Fruit fly (Drosophila melanogaster): ENCODE measurements around the gene rdgA.

rdgA gene

DNA sequence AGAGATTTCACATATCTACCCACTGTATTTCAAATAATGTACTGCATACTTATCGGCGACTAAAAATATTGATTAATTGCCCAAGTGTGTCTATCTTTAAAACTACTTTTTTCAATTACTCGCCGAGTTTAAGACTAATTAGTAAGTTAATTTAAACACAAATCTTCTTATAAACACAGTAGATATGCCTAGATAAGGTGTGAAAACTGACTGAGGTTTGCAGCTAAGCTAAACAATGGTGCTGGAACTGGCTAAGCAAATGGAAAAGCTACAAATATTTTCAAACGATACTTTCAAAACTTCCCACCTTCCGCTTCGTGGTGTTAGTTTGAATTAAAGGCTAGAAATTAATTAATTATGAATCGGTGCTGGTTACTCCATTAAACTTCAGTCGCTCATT lies 134.0 kb downstream of the rdgA start:
- no peak for TF ChIP-seq noc (tag; optimal IDR thresholded peaks at IDR 0.05)

DNA sequence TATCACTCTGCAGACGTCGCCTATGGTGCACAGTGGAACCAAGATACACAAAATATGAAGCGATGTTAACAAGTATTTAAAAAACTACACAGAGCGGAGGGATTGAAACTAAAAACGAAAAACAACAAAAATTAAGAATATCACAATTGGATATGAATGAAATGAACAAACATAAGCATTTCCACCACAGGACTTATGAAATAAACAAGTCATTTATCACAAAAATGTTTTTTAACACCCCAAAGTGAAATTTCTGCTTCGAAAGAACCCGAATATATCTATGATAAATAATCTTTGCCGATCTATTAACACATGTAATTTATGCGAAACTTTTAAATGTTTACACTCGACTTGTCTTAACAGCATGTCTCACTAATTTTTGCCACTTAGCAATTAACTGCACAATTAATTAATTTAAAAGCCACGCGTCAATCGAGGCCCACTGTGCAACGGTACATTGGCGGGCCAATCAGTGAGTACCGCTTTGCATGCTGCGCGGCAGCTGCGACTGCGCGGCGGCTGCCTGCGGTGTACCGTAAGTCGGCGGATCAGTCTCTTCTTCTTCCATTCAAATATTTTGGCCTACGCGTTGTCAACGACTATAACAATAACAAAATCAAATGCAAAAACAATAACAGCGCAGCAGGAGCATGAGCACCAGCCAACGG lies 135.1 kb downstream of the rdgA start:
- TF ChIP-seq noc (tag; optimal IDR thresholded peaks at IDR 0.05) = no peak

DNA sequence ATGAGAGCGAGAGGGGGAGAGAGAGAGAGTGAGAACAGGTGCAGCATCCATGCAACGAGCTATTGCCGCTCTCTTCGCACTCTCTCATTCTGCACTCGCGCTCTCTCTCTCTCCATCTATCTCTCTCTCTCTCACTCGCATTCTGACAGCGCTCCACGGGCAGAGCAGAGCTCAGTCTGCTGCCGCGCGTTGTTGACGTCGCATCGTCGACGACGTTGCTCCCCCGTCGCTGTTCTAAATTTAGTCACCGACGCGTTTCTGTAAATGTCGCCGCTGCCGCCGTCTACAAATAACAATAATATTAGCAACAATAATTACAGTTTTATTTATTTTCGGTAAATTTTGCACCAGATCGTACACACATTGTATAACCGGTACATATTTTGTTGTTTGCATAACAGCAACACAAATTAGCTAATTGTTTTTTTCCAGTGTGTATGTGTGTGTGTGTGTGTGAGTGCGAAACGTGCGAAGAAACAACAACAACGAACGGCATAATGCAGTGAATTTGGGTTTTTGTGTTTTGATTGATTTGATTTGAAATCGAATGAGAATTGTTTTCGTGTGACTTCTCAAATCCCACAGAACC lies 135.7 kb downstream of the rdgA start:
- TF ChIP-seq noc (tag; optimal IDR thresholded peaks at IDR 0.05) = no peak

DNA sequence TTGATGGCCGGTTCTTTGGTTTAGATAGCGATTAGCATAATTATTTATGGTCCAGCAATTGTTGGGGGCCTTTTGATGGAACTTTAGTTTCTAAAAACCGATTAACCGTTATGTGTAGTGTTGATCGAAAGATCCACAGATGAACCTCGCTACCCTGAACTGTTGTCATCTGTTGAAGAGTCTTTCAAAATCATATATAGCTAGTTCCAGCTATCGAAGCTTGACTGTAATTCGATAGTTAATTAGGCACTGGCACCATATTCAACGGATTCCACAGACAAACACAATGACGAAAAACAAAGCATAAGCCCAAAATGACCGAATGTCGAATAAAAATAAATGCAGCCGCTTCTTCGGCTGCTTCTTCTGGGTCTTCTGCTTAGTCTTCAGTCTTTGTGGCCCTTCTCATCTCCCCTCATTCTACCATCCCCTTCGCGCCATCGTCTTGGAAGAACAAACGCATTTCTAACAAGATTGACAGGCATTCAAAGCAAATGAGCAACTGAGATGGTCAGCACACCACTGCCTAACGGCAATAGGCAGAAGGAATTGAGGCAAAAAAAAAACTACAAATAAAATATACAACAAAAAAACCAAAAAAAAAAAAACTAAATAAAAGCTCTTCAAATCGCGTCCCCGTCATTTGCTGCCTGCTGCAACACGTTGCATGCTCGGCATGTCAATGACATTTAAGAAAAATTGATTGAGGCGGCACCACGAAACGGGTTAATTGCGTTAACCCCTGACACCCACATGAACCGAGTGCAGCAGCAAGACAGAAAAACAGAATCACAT lies 137.0 kb downstream of the rdgA start:
- TF ChIP-seq noc (tag; optimal IDR thresholded peaks at IDR 0.05) = no peak

DNA sequence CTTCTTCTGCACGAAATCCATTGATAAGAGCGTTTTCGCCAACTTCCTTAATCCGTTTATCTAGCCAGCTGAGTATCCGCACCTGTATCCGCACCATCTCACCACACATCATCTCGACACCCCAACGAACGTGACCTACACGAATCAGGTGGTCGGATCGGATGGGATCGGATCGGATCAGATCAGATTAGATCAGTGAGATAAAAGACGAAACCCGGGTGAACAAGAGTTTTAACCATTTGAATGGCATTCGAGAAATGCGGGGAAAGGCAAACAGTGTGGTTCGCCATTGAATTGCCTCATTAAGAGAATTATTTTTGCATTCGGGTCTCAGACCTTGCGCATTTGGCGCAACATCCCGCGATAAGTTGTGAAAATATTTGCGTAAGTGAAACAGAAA lies 138.0 kb downstream of the rdgA start:
- no peak for TF ChIP-seq noc (tag; optimal IDR thresholded peaks at IDR 0.05)

DNA sequence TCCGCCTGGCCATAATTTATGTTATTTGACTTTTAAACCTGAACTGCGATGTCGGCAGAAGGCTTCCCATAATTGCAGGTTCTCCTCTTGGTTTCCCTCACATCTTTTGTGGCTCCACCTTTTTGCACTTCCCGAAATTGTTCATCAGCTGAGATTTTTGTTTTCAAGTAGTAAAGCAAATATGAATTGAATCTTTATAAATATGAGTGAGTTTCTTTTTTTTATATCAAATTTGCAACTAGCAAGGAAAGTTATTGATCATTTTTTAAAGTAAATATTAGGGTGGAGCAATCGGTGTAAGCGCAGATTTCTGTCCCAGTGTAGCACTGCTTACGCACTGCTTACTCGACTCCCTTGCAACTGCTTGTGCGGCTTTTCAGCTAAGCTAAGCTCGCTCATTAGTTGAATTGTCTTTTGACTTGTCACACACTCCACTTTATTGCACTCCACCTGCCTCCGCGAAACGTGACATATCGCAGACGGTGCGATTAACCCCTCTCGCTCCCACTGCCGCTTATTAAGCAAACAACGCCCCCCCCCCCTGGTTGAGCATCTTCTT lies 139.6 kb downstream of the rdgA start:
- no peak for TF ChIP-seq noc (tag; optimal IDR thresholded peaks at IDR 0.05)

DNA sequence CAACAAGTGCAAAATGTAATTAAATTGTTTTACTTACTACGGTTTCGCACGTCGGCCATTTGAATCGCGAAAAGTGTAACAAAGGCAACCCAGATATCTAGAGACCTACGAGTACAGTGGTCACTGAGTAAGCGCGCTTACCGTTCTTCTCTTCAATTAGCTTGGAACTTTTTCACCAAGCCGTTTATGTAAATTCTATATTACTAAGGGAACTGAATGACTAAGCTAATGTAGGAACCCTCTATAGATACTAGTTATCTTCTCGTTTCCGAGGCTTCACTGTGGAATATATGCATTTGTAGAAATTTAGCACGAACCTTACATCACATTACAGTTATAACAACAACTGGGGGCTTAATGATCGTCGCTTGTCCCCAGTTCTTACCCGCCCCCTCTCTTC lies 140.1 kb downstream of the rdgA start:
- no peak for TF ChIP-seq noc (tag; optimal IDR thresholded peaks at IDR 0.05)

DNA sequence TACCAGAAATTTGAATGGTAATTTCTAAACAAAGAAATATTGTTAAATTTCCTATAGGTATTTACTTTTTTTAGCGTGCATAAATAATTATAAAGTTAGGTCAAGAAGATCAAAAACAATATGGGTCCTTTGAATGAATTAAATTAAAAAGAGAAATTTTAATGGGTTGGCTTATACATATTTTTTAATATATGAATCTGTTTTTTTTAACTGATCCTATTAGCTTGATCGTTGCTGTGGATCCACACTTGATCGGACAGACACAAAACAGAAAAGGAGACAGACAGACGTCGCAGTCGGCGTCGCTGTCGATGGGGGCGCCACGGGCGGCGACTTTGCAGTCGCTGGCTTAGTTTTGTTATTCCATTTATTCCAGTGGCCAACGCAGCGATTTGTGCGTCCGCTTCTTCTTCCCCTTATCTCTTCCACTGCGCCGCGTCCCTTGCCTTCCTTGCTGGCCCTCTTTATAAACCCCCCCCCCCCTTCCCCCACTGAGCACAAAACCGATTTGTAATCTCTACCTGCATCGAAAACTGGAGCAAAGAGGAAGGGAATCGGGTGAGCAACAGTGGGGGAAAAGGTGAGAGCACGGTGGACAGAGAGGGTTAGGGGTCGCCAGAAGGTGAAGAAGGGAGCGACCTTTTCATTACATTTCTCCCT lies 141.0 kb downstream of the rdgA start:
- TF ChIP-seq noc (tag; optimal IDR thresholded peaks at IDR 0.05) = peak; percentile 21

DNA sequence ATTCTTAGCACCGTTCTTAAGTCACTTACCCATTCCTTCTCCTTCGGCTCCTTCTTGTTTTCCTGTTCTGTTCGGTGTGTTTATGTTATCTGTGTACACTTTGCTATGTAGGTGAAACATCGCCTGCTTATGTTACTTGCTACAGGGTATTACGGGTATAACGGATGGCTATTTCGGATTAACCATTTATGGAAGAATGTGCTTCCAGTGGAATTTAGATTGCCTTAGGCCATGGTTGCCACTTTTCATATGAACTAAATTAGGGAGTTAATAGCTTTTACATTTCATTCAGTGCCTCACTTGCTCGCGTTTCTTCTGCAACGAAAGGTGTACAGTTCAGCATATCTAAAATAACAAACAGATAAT lies 141.5 kb downstream of the rdgA start:
- TF ChIP-seq noc (tag; optimal IDR thresholded peaks at IDR 0.05) = no peak

DNA sequence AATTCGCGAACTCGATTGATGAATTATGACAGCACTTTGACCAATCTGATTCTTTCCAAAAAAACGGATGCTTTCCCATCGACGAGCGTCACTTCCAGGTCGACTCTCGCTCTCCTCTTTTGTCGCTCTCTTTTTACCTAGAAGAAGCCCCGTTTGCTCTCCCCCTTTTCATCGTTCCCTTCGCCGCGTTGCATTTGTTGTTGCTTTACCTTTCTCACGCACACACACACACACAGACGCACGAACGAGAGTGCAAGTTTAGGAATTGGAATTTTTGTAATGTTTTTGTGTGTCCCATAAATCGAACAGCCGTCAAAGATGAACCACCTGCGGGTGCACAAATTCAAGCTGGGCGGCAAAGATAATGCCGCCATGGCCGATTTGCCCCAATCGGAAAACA lies 142.1 kb downstream of the rdgA start:
- TF ChIP-seq noc (tag; optimal IDR thresholded peaks at IDR 0.05) = no peak

DNA sequence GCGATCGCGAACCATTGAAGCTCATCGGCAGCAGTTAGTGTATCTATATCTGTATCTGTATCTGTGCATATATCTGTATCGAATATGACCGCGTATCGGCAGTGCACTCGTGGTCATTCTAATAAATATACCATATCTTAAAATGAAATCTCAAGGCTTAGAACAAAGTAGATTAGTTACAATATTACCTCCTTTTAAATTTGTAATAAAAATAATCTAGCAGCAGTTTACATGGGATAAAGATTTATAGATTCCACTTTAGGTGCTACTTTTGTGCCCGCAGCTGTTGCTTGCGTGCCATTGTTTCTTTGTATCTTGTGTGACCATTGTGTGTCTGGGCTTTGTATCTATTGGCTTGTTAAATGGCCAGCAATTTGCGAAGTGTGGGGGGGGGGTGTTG lies 153.2 kb downstream of the rdgA start:
- TF ChIP-seq noc (tag; optimal IDR thresholded peaks at IDR 0.05) = peak; percentile 79

DNA sequence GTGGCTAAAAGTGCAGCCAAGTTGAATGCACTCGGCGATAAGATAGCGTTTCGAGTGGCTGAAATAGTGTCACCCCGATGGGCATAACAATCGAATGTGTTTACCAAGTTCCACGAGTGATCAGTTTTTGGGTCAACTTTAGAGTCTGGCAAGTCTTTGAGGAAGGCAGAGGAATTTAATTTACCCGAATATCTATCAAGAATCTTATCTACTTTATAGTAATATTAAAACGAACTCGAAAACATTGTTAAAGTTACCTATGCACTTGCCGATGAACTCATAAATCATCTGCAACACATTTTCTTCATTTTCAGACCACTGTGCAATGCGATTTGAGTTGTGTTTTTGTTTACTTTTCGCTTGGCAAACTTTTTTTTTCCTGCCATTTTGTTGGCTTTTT lies 154.4 kb downstream of the rdgA start:
- no peak for TF ChIP-seq noc (tag; optimal IDR thresholded peaks at IDR 0.05)

DNA sequence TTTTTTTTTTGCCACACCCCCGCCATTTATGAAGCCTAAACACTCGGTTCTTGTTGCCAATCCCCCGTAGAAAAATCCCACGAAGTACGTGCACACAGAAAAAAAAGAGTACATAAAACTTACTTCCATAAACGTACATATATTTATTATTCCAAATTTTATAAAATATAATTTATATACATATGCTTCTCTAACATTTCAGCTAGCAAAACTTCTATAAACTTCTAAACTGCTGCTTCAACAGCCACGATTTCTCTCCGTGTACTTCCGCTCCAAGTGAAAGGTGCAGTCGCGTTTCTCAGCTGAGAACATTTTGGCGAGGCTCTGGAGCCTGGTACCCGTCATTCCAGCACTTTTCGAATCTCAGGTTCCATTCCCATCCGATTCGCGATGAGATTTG lies 155.8 kb downstream of the rdgA start:
- TF ChIP-seq noc (tag; optimal IDR thresholded peaks at IDR 0.05) = peak; percentile 24

DNA sequence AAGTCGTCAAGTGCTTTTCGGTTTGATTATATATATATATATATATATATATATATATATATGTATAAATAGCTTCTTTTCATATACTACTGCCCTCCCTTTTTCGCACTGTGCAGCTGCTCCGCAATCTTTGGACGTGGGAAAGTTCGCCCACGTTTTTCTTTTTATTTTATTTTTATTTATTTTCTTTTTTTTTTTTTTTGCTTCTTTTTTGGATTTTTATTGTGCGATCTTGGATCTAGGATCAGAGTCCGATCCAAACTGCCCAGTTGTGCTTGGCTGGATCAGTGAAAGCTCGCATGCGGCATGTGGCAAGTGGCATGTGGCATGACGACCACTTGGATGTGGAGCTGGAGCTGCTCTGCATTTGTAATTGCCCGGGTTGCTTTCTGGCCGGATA lies 156.6 kb downstream of the rdgA start:
- TF ChIP-seq noc (tag; optimal IDR thresholded peaks at IDR 0.05) = no peak

DNA sequence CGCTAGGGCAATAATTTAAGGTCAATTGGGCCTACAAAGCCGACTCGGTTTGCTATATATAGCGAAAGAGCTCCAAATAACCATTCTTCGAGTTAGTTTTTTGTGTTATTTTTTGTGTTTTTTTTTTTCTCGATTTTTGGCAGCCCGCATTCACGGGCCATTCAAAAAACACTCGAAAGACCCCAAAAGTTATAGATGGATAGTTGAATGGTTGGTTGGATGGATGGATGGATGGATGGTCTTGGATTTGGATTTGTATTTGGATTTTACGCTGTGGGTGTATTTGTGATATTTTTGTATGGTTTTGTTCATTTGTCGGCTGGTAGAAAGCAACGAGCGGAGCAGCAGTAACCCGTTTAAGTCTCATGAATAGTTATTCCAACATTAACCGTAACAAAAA lies 157.2 kb downstream of the rdgA start:
- no peak for TF ChIP-seq noc (tag; optimal IDR thresholded peaks at IDR 0.05)

DNA sequence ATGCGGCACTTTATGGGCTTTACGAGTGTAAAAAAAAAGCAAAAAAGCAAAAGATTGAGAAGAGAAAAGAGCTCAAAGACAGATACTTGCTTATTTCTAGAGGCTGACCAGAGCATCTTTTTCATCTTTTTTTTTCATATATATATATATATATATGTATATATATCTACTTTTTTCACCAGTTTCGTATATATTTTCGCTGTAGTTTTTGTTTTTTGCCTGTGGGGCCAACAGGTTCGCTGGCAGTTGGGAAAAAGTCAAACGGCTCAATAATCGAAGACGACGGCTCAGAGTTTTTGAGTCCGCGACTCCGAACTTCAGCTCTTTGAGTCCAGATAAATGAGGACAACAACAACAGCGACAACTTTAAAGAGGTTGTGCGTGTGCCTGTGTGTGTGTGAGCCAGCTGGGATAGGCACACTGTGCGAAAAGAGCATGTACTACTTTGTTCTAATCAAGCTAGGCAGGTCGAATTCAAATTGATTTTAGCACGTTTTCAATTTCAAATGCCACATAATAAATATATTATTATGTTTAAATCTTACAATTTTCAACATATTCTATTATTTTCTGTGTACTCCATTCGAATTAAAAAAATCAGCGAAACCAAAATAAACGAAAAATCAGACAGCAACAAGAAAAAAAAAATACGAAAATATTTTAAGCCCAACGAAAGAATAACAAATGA lies 160.1 kb downstream of the rdgA start:
- peak; percentile 33 for TF ChIP-seq noc (tag; optimal IDR thresholded peaks at IDR 0.05)

Measured in whole organism, larva.